Worm (Caenorhabditis elegans): Measurements from ENCODE around the gene Y59H11AM.4.
A peak's percentile ranks its signal among the peaks of the same experiment; 100 is the strongest.

- TF ChIP-seq F44E2.7 (GFP tag; IDR thresholded peaks at IDR 0.05) (no peak), aly-2 (tag; optimal IDR thresholded peaks at IDR 0.05) (no peak), ZK546.5 (tag; optimal IDR thresholded peaks at IDR 0.05) (no peak), nhr-10 (tag; optimal IDR thresholded peaks at IDR 0.05) (no peak), dpl-1 (GFP tag; optimal IDR thresholded peaks at IDR 0.05) (no peak), pqm-1 (tag; optimal IDR thresholded peaks at IDR 0.05) (peak; percentile 14), dmd-8 (GFP tag; IDR thresholded peaks at IDR 0.05) (no peak), ztf-11 (tag; optimal IDR thresholded peaks at IDR 0.05) (no peak), duxl-1 (tag; optimal IDR thresholded peaks at IDR 0.05; ENCODE audit: poor library complexity) (no peak)
Measured at ce11 chrIV:8614680-8615079, 44.5 kb upstream of the Y59H11AM.4 start, which contains the start of gene cyp-33E3.
